Fruit fly (Drosophila melanogaster): ENCODE results near the gene CG11617.

Gene CG11617

DNA sequence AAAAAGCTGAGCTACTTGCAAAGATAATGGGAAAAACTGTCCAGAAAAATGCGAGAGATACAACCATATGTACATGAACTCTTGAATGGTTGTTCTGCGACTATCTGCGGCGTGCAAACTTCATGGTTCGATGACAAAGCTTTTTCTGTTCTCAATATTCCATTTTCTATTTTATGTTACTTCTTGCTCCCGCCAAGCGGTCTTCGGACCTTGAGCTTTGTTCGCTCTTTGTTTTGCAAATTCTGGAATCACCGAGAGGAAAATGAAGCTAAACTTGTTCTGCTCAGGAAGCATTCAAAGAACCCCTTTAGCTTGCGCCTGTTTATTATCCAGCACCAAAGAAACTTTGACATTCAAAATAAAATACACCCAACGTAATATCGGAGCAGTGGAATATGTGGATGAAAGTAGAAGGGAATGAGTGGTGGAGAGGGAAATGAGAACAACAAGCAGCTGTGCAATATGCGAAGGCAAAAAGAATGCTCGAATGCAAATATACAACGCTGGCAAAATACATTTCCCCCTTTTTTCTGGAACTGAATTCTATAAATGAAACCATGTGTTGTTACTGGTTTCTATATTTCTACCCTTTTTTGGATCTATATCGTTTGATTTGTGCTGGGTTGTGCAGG lies 38.7 kb downstream of the CG11617 start (continued):
- no peak for TF ChIP-seq CG3032 (tag; optimal IDR thresholded peaks at IDR 0.05)
- TF ChIP-seq Ets21C (GFP tag; optimal IDR thresholded peaks at IDR 0.05), result no peak
- TF ChIP-seq net (GFP tag; optimal IDR thresholded peaks at IDR 0.05), result peak; percentile 25
- TF ChIP-seq Blimp-1 (GFP tag; optimal IDR thresholded peaks at IDR 0.05), result no peak
- TF ChIP-seq CG32006 (GFP tag; optimal IDR thresholded peaks at IDR 0.05), result no peak
- no peak for TF ChIP-seq CG11294 (GFP tag; IDR thresholded peaks at IDR 0.05)
- TF ChIP-seq acj6 (GFP tag; optimal IDR thresholded peaks at IDR 0.05), result no peak
- no peak for TF ChIP-seq CG31627 (GFP tag; optimal IDR thresholded peaks at IDR 0.05)
- no peak for TF ChIP-seq OdsH (GFP tag; optimal IDR thresholded peaks at IDR 0.05)
- no peak for TF ChIP-seq Eip75B (GFP tag; optimal IDR thresholded peaks at IDR 0.05)

DNA sequence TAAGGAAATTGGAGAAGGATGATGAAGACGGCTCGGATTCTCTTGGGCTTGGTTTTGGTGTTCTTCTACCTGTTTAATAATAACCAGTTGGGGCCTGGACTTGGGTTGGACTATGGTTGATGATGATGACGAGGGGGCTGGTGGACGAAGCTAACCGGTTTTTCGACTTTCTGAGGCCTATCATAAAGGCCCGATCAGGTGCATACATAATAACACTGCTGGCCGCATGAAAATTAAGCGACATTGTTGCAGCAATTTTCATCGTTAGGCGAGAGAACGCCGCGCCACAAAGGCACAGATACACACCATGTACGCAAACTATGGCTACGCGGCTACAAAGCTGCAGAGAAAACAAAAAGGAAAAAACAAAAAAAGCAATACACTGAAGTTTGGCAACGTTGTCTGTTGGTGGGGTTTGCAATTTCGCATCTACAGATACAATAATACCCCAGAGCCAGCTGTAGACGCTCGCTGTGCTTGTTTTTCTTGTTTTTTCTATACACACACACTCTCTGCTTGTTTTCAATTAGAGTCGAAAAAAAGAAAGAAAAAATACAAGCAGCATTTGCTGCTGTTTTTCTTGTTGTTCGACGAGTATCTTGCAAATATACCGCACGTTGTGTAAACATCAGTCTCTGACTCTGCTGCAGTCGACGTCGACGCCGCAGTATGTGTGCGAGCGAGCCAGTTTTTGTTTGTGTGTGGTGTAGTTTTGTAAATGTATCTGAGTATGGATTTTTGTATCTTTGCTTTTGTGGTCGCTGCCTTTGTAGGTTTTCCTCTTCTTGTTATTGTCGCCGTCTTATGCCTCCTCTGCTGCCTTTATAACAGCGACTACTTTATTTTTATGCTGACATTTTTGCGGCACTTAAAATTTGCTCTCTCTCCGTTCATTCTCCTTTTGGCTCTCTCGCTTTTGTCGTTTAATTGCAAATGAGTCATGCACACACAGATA lies 40.7 kb downstream of the CG11617 start:
- TF ChIP-seq CG11762 (GFP tag; optimal IDR thresholded peaks at IDR 0.05; ENCODE audit: insufficient read depth) (peak; percentile 85), CG9139 (GFP tag; optimal IDR thresholded peaks at IDR 0.05) (peak; percentile 98), CG6792 (GFP tag; optimal IDR thresholded peaks at IDR 0.05) (peak; percentile 82), Hr38 (GFP tag; optimal IDR thresholded peaks at IDR 0.05) (peak; percentile 88), svp (GFP tag) (peak; percentile 80), CG8319 (GFP tag; optimal IDR thresholded peaks at IDR 0.05) (peak; percentile 68), CG11294 (GFP tag; IDR thresholded peaks at IDR 0.05) (no peak), CG16779 (tag; optimal IDR thresholded peaks at IDR 0.05) (peak; percentile 99), dac (GFP tag; optimal IDR thresholded peaks at IDR 0.05) (peak; percentile 94), salr (GFP tag; optimal IDR thresholded peaks at IDR 0.05) (peak; percentile 83 to 96), CG11902 (GFP tag; optimal IDR thresholded peaks at IDR 0.05) (no peak), CG3919 (GFP tag; optimal IDR thresholded peaks at IDR 0.05) (peak; percentile 85), CG32006 (GFP tag; optimal IDR thresholded peaks at IDR 0.05) (peak; percentile 94), CG1621 (tag; optimal IDR thresholded peaks at IDR 0.05) (peak; percentile 94), CG6163 (GFP tag; IDR thresholded peaks at IDR 0.05) (no peak), Gug (GFP tag; IDR thresholded peaks at IDR 0.05) (no peak), Blimp-1 (GFP tag; optimal IDR thresholded peaks at IDR 0.05) (peak; percentile 66), CG6276 (GFP tag; optimal IDR thresholded peaks at IDR 0.05) (peak; percentile 99), esn (GFP tag; optimal IDR thresholded peaks at IDR 0.05) (peak; percentile 69), CG15336 (GFP tag; IDR thresholded peaks at IDR 0.05) (no peak), CG10631 (GFP tag; optimal IDR thresholded peaks at IDR 0.05) (peak; percentile 75), CG6854 (GFP tag; optimal IDR thresholded peaks at IDR 0.05) (peak; percentile 92), topi (GFP tag; optimal IDR thresholded peaks at IDR 0.05) (peak; percentile 62), fd85E (GFP tag; optimal IDR thresholded peaks at IDR 0.05) (peak; percentile 88), Smox (GFP tag; optimal IDR thresholded peaks at IDR 0.05) (peak; percentile 69), CG34406 (GFP tag; optimal IDR thresholded peaks at IDR 0.05) (peak; percentile 85), pdm3 (GFP tag; optimal IDR thresholded peaks at IDR 0.05) (peak; percentile 81), Eip93F (GFP tag; optimal IDR thresholded peaks at IDR 0.05) (peak; percentile 82), CG31627 (GFP tag; optimal IDR thresholded peaks at IDR 0.05) (no peak), CG10669 (GFP tag; optimal IDR thresholded peaks at IDR 0.05) (peak; percentile 90), Met (GFP tag; optimal IDR thresholded peaks at IDR 0.05) (peak; percentile 69), Eip78C (GFP tag) (peak; percentile 95), CG3032 (tag; optimal IDR thresholded peaks at IDR 0.05) (peak; percentile 88), vri (GFP tag; optimal IDR thresholded peaks at IDR 0.05) (peak; percentile 97), Ets96B (tag; optimal IDR thresholded peaks at IDR 0.05) (peak; percentile 94), Sox14 (GFP tag; optimal IDR thresholded peaks at IDR 0.05) (peak; percentile 84), dsx (GFP tag; optimal IDR thresholded peaks at IDR 0.05; ENCODE audit: poor library complexity, severe bottlenecking) (peak; percentile 100), CG7368 (GFP tag; optimal IDR thresholded peaks at IDR 0.05) (peak; percentile 89), CG4318 (GFP tag; optimal IDR thresholded peaks at IDR 0.05) (peak; percentile 50), cyc (GFP tag; optimal IDR thresholded peaks at IDR 0.05) (no peak), Ets21C (GFP tag; optimal IDR thresholded peaks at IDR 0.05) (peak; percentile 43), eg (GFP tag; IDR thresholded peaks at IDR 0.05) (no peak), net (GFP tag; optimal IDR thresholded peaks at IDR 0.05) (peak; percentile 96)

Data from whole organism, prepupa.